Worm (Caenorhabditis elegans): ENCODE measurements around the gene mec-12.

Gene mec-12

ce11 chrIII:3127613-3128012, 11.4 kb downstream of the mec-12 start:
- TF ChIP-seq unc-39 (tag; optimal IDR thresholded peaks at IDR 0.05), result no peak
- no peak for TF ChIP-seq tbx-2 (tag; optimal IDR thresholded peaks at IDR 0.05)
- no peak for TF ChIP-seq jun-1 (tag; optimal IDR thresholded peaks at IDR 0.05)
- TF ChIP-seq ceh-82 (tag; optimal IDR thresholded peaks at IDR 0.05), result no peak
- no peak for TF ChIP-seq sea-2 (GFP tag; optimal IDR thresholded peaks at IDR 0.05)
- no peak for TF ChIP-seq egl-27 (tag; optimal IDR thresholded peaks at IDR 0.05)
- TF ChIP-seq nfya-1 (tag; optimal IDR thresholded peaks at IDR 0.05; ENCODE audit: insufficient read depth), result peak; percentile 66
- no peak for TF ChIP-seq daf-12 (tag; optimal IDR thresholded peaks at IDR 0.05)
- peak; percentile 20 for TF ChIP-seq pqm-1 (tag; optimal IDR thresholded peaks at IDR 0.05)
- no peak for TF ChIP-seq mml-1 (tag; optimal IDR thresholded peaks at IDR 0.05)
- TF ChIP-seq nhr-28 (tag; optimal IDR thresholded peaks at IDR 0.05), result no peak
- no peak for TF ChIP-seq snpc-4 (tag; optimal IDR thresholded peaks at IDR 0.05)
- no peak for TF ChIP-seq lin-15B (tag; optimal IDR thresholded peaks at IDR 0.05)
- no peak for TF ChIP-seq zag-1 (tag; optimal IDR thresholded peaks at IDR 0.05)
- TF ChIP-seq elt-2 (tag; optimal IDR thresholded peaks at IDR 0.05), result peak; percentile 61
- TF ChIP-seq nhr-23 (tag; optimal IDR thresholded peaks at IDR 0.05), result no peak
- TF ChIP-seq ceh-28 (tag; optimal IDR thresholded peaks at IDR 0.05), result peak; percentile 48
- TF ChIP-seq eor-1 (tag; optimal IDR thresholded peaks at IDR 0.05), result no peak
- no peak for TF ChIP-seq ceh-9 (tag; optimal IDR thresholded peaks at IDR 0.05)
- TF ChIP-seq ztf-4 (tag; optimal IDR thresholded peaks at IDR 0.05), result no peak
- peak; percentile 75 for TF ChIP-seq hmg-11 (tag; optimal IDR thresholded peaks at IDR 0.05)
- TF ChIP-seq pha-4 (tag; optimal IDR thresholded peaks at IDR 0.05), result peak; percentile 10
- TF ChIP-seq ztf-11 (tag; optimal IDR thresholded peaks at IDR 0.05), result no peak
- TF ChIP-seq nhr-12 (tag; optimal IDR thresholded peaks at IDR 0.05), result no peak
- no peak for TF ChIP-seq elt-1 (tag; optimal IDR thresholded peaks at IDR 0.05)
- no peak for TF ChIP-seq mdl-1 (tag; optimal IDR thresholded peaks at IDR 0.05)
- TF ChIP-seq unc-62 (GFP tag; optimal IDR thresholded peaks at IDR 0.05), result no peak
- no peak for TF ChIP-seq nhr-76 (tag; optimal IDR thresholded peaks at IDR 0.05)
- TF ChIP-seq fkh-10 (GFP tag; optimal IDR thresholded peaks at IDR 0.05), result no peak

DNA sequence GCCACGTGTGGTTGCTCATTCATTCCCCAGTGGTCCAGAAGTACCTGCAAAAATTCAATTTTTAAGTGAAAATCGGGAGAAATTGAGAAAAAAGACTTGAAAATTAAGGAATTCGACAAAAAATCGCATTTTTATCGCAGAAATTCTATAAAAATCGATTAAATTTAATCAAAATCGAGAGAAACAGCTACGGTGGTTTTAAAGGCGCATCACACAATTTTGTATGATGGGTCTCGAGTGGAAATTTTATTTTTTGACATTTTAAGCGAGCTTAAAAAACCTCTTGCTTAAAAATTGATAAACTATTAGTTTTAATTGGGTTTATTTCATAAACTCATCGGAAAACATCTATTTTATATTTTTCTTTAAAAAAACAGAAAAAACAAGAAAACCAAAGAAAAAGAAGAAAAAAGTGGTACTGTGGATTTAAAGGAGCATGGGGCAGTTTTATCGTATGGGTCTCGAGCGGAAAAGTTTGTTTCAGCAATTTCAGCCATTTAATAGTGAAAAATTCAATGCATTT, 11.9 kb downstream of the mec-12 start, which contains the start of gene nipa-1:
TSS of gene nipa-1 (minus strand) at position 51 of the 523 bp plus-strand sequence.
- TF ChIP-seq snpc-4 (tag; optimal IDR thresholded peaks at IDR 0.05) (no peak), ceh-82 (tag; optimal IDR thresholded peaks at IDR 0.05) (no peak), fkh-10 (GFP tag; optimal IDR thresholded peaks at IDR 0.05) (no peak), egl-27 (tag; optimal IDR thresholded peaks at IDR 0.05) (no peak), ceh-16 (tag; optimal IDR thresholded peaks at IDR 0.05) (no peak), nhr-76 (tag; optimal IDR thresholded peaks at IDR 0.05) (no peak), lin-39 (tag; optimal IDR thresholded peaks at IDR 0.05) (no peak), nhr-67 (tag; optimal IDR thresholded peaks at IDR 0.05) (no peak), nhr-43 (tag; optimal IDR thresholded peaks at IDR 0.05; ENCODE audit: poor library complexity, severe bottlenecking) (no peak), nhr-28 (tag; optimal IDR thresholded peaks at IDR 0.05) (no peak), ceh-28 (tag; optimal IDR thresholded peaks at IDR 0.05) (no peak), unc-39 (tag; optimal IDR thresholded peaks at IDR 0.05) (no peak), nhr-23 (tag; optimal IDR thresholded peaks at IDR 0.05) (no peak), ceh-9 (tag; optimal IDR thresholded peaks at IDR 0.05) (no peak), aly-2 (tag; optimal IDR thresholded peaks at IDR 0.05) (no peak), jun-1 (tag; optimal IDR thresholded peaks at IDR 0.05) (no peak), lsy-12 (tag; optimal IDR thresholded peaks at IDR 0.05) (no peak), ztf-11 (tag; optimal IDR thresholded peaks at IDR 0.05) (no peak), nhr-11 (tag; optimal IDR thresholded peaks at IDR 0.05) (no peak)

- no peak for TF ChIP-seq lsy-12 (tag; optimal IDR thresholded peaks at IDR 0.05)
- peak; percentile 83 for TF ChIP-seq pha-4 (tag; optimal IDR thresholded peaks at IDR 0.05)
- no peak for TF ChIP-seq nhr-77 (tag; optimal IDR thresholded peaks at IDR 0.05)
- TF ChIP-seq pqm-1 (tag; optimal IDR thresholded peaks at IDR 0.05), result no peak
- TF ChIP-seq snpc-4 (tag; optimal IDR thresholded peaks at IDR 0.05), result no peak
- TF ChIP-seq nhr-67 (tag; optimal IDR thresholded peaks at IDR 0.05), result no peak
- TF ChIP-seq nfya-1 (tag; optimal IDR thresholded peaks at IDR 0.05; ENCODE audit: insufficient read depth), result peak; percentile 81
Observed at ce11 chrIII:3124209-3124786, 14.7 kb downstream of the mec-12 start.
